Worm (Caenorhabditis elegans): ENCODE results near the gene F02A9.7.

The F02A9.7 gene

DNA sequence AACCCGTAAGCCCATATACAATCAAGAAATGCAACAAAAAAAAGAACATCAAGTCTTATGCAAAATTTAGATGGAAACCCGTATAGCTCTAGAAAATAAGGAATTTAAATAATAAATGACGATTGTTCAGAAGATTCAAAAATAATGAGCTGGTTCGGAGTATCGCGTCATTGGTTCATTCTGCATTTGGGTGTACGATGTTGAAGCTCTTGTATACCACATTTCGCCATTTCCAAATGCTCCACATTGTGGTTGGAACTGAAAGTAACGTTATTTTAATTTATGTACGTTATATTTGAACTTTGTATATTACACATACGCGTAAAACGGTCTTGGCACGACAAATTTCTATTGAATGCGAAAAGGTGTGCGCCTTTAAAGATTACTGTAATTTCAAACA, 15.2 kb downstream of the F02A9.7 start (continued):
- TF ChIP-seq F22D6.2 (tag; optimal IDR thresholded peaks at IDR 0.05) (no peak), tbp1 (GFP tag; optimal IDR thresholded peaks at IDR 0.05) (no peak), T26A5.8 (tag; optimal IDR thresholded peaks at IDR 0.05) (no peak), sdz-38 (tag; optimal IDR thresholded peaks at IDR 0.05) (no peak), lag-1 (GFP tag; IDR thresholded peaks at IDR 0.05) (no peak), pha-4 (tag; optimal IDR thresholded peaks at IDR 0.05) (no peak), rec-8 (tag; optimal IDR thresholded peaks at IDR 0.05) (no peak), Y79H2A.3 (GFP tag; conservative IDR thresholded peaks at IDR 0.05) (no peak), efl-1 (GFP tag; optimal IDR thresholded peaks at IDR 0.05) (no peak), dox-1 (GFP tag; IDR thresholded peaks at IDR 0.05) (no peak; the same call in 1 of the 2 replicates), T07F8.4 (tag; optimal IDR thresholded peaks at IDR 0.05) (no peak), ZK185.1 (tag; optimal IDR thresholded peaks at IDR 0.05; ENCODE audit: poor library complexity, severe bottlenecking) (no peak), attf-5 (GFP tag; optimal IDR thresholded peaks at IDR 0.05) (no peak), mel-28 (tag; optimal IDR thresholded peaks at IDR 0.05; ENCODE audit: borderline replicate concordance) (no peak), ama-1 (optimal IDR thresholded peaks at IDR 0.05) (no peak), ama-1 (GFP tag; optimal IDR thresholded peaks at IDR 0.05) (peak in 1 of 2 experiments; percentile 56), Y53G8AR.9 (GFP tag; conservative IDR thresholded peaks at IDR 0.05) (peak; percentile 91), egl-18 (GFP tag; IDR thresholded peaks at IDR 0.05) (no peak), B0336.3 (GFP tag; IDR thresholded peaks at IDR 0.05) (peak; percentile 74; the same call in 1 of the 2 replicates), lin-54 (GFP tag; optimal IDR thresholded peaks at IDR 0.05) (peak; percentile 53), tbx-9 (tag; optimal IDR thresholded peaks at IDR 0.05; ENCODE audit: borderline replicate concordance) (no peak), him-1 (tag; optimal IDR thresholded peaks at IDR 0.05) (peak; percentile 35), lsy-27 (tag; optimal IDR thresholded peaks at IDR 0.05; ENCODE audit: borderline replicate concordance, insufficient read depth) (no peak), egrh-3 (GFP tag; IDR thresholded peaks at IDR 0.05) (no peak), attf-6 (GFP tag; IDR thresholded peaks at IDR 0.05) (no peak), snpc-3.4 (tag; optimal IDR thresholded peaks at IDR 0.05) (no peak), nhr-80 (tag; optimal IDR thresholded peaks at IDR 0.05) (peak; percentile 29), athp-1 (tag; optimal IDR thresholded peaks at IDR 0.05) (peak; percentile 5), cebp-2 (GFP tag; IDR thresholded peaks at IDR 0.05) (peak; percentile 88; the same call in 1 of the 2 replicates), unc-130 (GFP tag; optimal IDR thresholded peaks at IDR 0.05) (peak; percentile 4), F57C9.4 (tag; optimal IDR thresholded peaks at IDR 0.05) (no peak), hmg-20 (GFP tag; IDR thresholded peaks at IDR 0.05) (no peak), B0035.1 (tag; optimal IDR thresholded peaks at IDR 0.05) (peak; percentile 26), madf-3 (GFP tag; IDR thresholded peaks at IDR 0.05) (peak; percentile 77), let-607 (tag; optimal IDR thresholded peaks at IDR 0.05) (no peak), let-526 (GFP tag; IDR thresholded peaks at IDR 0.05) (no peak), fkh-3 (tag; optimal IDR thresholded peaks at IDR 0.05) (no peak), snpc-1.1 (tag; optimal IDR thresholded peaks at IDR 0.05; ENCODE audit: insufficient read depth) (no peak), ceh-100 (GFP tag; IDR thresholded peaks at IDR 0.05) (peak; percentile 15; the same call in 1 of the 2 replicates), nfya-2 (GFP tag; IDR thresholded peaks at IDR 0.05) (no peak), somi-1 (GFP tag; optimal IDR thresholded peaks at IDR 0.05) (no peak), F49E8.2 (tag; optimal IDR thresholded peaks at IDR 0.05; ENCODE audit: insufficient read depth) (no peak), snpc-4 (GFP tag; optimal IDR thresholded peaks at IDR 0.05) (no peak), snpc-4 (tag; optimal IDR thresholded peaks at IDR 0.05) (peak in 2 of 4 experiments; percentile 14 to 28), F52B5.7 (tag; optimal IDR thresholded peaks at IDR 0.05) (no peak), C17E4.6 (GFP tag; IDR thresholded peaks at IDR 0.05) (no peak), ztf-28 (GFP tag; IDR thresholded peaks at IDR 0.05) (no peak), lsl-1 (GFP tag; optimal IDR thresholded peaks at IDR 0.05) (no peak), ztf-18 (tag; optimal IDR thresholded peaks at IDR 0.05) (peak; percentile 3)

Data from whole organism, young adult.